Fruit fly (Drosophila melanogaster): Measurements from ENCODE around the gene CG31457.

Gene CG31457

DNA sequence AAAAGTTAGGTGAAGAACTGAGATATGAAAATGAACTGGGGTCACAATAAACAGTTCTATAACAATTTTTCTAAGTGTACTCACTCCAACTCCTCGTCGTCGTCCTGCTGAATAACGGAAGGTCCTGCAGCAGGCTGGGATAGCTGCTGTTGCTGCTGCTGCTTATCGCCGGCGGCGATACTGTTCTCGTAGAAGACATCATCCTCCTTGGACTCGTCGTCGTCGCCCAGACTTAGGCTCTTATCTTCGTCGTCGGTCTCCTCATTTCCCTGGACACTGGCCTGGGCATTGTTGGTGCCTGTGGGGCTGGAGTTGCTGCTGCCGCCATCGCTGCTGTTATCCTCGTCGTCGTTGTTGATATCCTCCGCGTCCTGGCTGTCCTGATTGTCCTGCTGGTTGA lies 46.5 kb downstream of the CG31457 start:
- TF ChIP-seq CG6654 (GFP tag; optimal IDR thresholded peaks at IDR 0.05) (no peak), Ets65A (GFP tag) (peak; percentile 90), row (GFP tag; IDR thresholded peaks at IDR 0.05) (0 out of 3 replicates have a peak, but pooled peaks have one; percentile 22), CG30403 (GFP tag; optimal IDR thresholded peaks at IDR 0.05) (no peak), CG7357 (GFP tag; IDR thresholded peaks at IDR 0.05) (no peak), CG43689 (GFP tag; IDR thresholded peaks at IDR 0.05) (no peak), CG34422 (GFP tag; IDR thresholded peaks at IDR 0.05) (no peak), esg (GFP tag; conservative IDR thresholded peaks at IDR 0.05) (no peak), Xbp1 (GFP tag; optimal IDR thresholded peaks at IDR 0.05) (no peak), wor (GFP tag; IDR thresholded peaks at IDR 0.05) (no peak), Gug (GFP tag; IDR thresholded peaks at IDR 0.05) (no peak), Dek (tag; optimal IDR thresholded peaks at IDR 0.05) (no peak), Dbx (GFP tag; IDR thresholded peaks at IDR 0.05) (no peak), CG18011 (GFP tag; optimal IDR thresholded peaks at IDR 0.05) (no peak), CG11085 (GFP tag; IDR thresholded peaks at IDR 0.05) (no peak), Fer3 (tag; optimal IDR thresholded peaks at IDR 0.05) (no peak)
